Worm (Caenorhabditis elegans) whole organism, L2 larva: ENCODE measurements around the gene F10G7.10.
A peak's percentile ranks its signal among the peaks of the same experiment; 100 is the strongest.

ENCODE experiments used
- C34F6.9 ChIP-seq: fragments of 150-350 bp; optimal IDR thresholded peaks from 2 replicates; lab custom pipeline; 2014; ENCODE audit warnings: missing biosample characterization, missing genetic modification characterization
- F13H6.1 ChIP-seq: sonication (generic microtip); optimal IDR thresholded peaks from 2 replicates; lab custom pipeline; 2016; ENCODE audit warnings: missing genetic modification characterization, missing compliant biosample characterization
- R02D3.7 ChIP-seq: fragments of 150-350 bp; optimal IDR thresholded peaks from 2 replicates; lab custom pipeline; 2014; ENCODE audit warnings: missing biosample characterization, missing genetic modification characterization
- Y55F3AM.14 ChIP-seq: fragments of 200-800 bp; sonication (Bioruptor generic); optimal IDR thresholded peaks from 2 replicates; lab custom pipeline; 2018; ENCODE audit warnings: mild to moderate bottlenecking, missing genetic modification characterization, missing compliant biosample characterization
- alr-1 ChIP-seq: fragments of 150-350 bp; optimal IDR thresholded peaks from 2 replicates; lab custom pipeline; 2014; ENCODE audit warnings: missing biosample characterization, missing genetic modification characterization
- blmp-1 ChIP-seq: sonication (generic microtip); optimal IDR thresholded peaks from 2 replicates; lab custom pipeline; 2017; ENCODE audit warnings: missing genetic modification characterization, mild to moderate bottlenecking, missing compliant biosample characterization, antibody characterized with exemption, moderate library complexity; ENCODE audit not compliant: insufficient read depth
- ceh-82 ChIP-seq: fragments of 150-350 bp; optimal IDR thresholded peaks from 2 replicates; lab custom pipeline; 2014; ENCODE audit warnings: missing biosample characterization, missing genetic modification characterization
- crh-2 ChIP-seq: sonication (generic microtip); optimal IDR thresholded peaks from 2 replicates; lab custom pipeline; 2017; ENCODE audit warnings: missing biosample characterization, missing genetic modification characterization
- dmd-4 ChIP-seq: sonication (generic microtip); optimal IDR thresholded peaks from 2 replicates; lab custom pipeline; 2017; ENCODE audit warnings: missing biosample characterization, missing genetic modification characterization
- egl-27 ChIP-seq: sonication (generic microtip); optimal IDR thresholded peaks from 3 replicates; lab custom pipeline; 2017; ENCODE audit warnings: missing biosample characterization, missing genetic modification reagents, missing genetic modification characterization
- fos-1 ChIP-seq: fragments of 150-350 bp; optimal IDR thresholded peaks from 2 replicates; lab custom pipeline; 2014; ENCODE audit warnings: missing biosample characterization, missing genetic modification characterization
- gmeb-1 ChIP-seq: fragments of 150-350 bp; optimal IDR thresholded peaks from 2 replicates; lab custom pipeline; 2014; ENCODE audit warnings: missing biosample characterization, missing genetic modification characterization
- lin-13 ChIP-seq: fragments of 150-350 bp; optimal IDR thresholded peaks from 2 replicates; lab custom pipeline; 2014; ENCODE audit warnings: missing biosample characterization, missing genetic modification reagents, missing genetic modification characterization
- lsy-2 ChIP-seq, 2 experiments: fragments of 150-350 bp in 1 of 2; sonication (generic microtip) in 1 of 2; optimal IDR thresholded peaks; 2 replicates each; lab custom pipeline; 2014 to 2017; ENCODE audit warnings: missing biosample characterization in 2 of 2, missing genetic modification characterization in 2 of 2
- mab-5 ChIP-seq: fragments of 150-350 bp; optimal IDR thresholded peaks from 2 replicates; lab custom pipeline; 2014; ENCODE audit warnings: missing biosample characterization, missing genetic modification characterization
- mdl-1 ChIP-seq, 2 experiments: fragments of 150-350 bp in 1 of 2; sonication (generic microtip) in 1 of 2; optimal IDR thresholded peaks; 2 replicates each; lab custom pipeline; 2017; ENCODE audit warnings: missing biosample characterization in 2 of 2, missing genetic modification characterization in 2 of 2
- nhr-12 ChIP-seq: fragments of 150-350 bp; optimal IDR thresholded peaks from 2 replicates; lab custom pipeline; 2014; ENCODE audit warnings: missing biosample characterization, missing genetic modification characterization
- nhr-129 ChIP-seq: fragments of 150-350 bp; optimal IDR thresholded peaks from 2 replicates; lab custom pipeline; 2014; ENCODE audit warnings: missing biosample characterization, missing genetic modification characterization
- nhr-21 ChIP-seq: fragments of 150-350 bp; optimal IDR thresholded peaks from 2 replicates; lab custom pipeline; 2014; ENCODE audit warnings: missing biosample characterization, missing genetic modification characterization
- nhr-23 ChIP-seq: fragments of 150-350 bp; optimal IDR thresholded peaks from 2 replicates; lab custom pipeline; 2014; ENCODE audit warnings: missing biosample characterization, missing genetic modification reagents, missing genetic modification characterization
- nhr-25 ChIP-seq: fragments of 150-350 bp; sonication (generic microtip); optimal IDR thresholded peaks from 3 replicates; lab custom pipeline; 2014; ENCODE audit warnings: missing biosample characterization, missing genetic modification characterization
- peb-1 ChIP-seq: fragments of 150-350 bp; optimal IDR thresholded peaks from 2 replicates; lab custom pipeline; 2014; ENCODE audit warnings: missing biosample characterization, missing genetic modification characterization
- sem-4 ChIP-seq: fragments of 150-350 bp; optimal IDR thresholded peaks from 2 replicates; lab custom pipeline; 2014; ENCODE audit warnings: missing biosample characterization, missing genetic modification reagents, missing genetic modification characterization
- sma-3 ChIP-seq: sonication (generic microtip); optimal IDR thresholded peaks from 2 replicates; lab custom pipeline; 2016; ENCODE audit warnings: missing genetic modification reagents, missing genetic modification characterization, missing compliant biosample characterization
- sma-9 ChIP-seq, 2 experiments: fragments of 150-350 bp in 1 of 2; sonication (generic microtip) in 1 of 2; optimal IDR thresholded peaks; 2 replicates each; lab custom pipeline; 2014 to 2016; ENCODE audit warnings: missing genetic modification characterization in 2 of 2, mild to moderate bottlenecking in 1 of 2, missing biosample characterization in 1 of 2, missing compliant biosample characterization in 1 of 2, missing genetic modification reagents in 1 of 2, moderate library complexity in 1 of 2
- snpc-4 ChIP-seq: fragments of 150-350 bp; optimal IDR thresholded peaks from 2 replicates; lab custom pipeline; 2014; ENCODE audit warnings: missing biosample characterization, missing genetic modification characterization
- unc-39 ChIP-seq: fragments of 150-350 bp; optimal IDR thresholded peaks from 2 replicates; lab custom pipeline; 2014; ENCODE audit warnings: missing biosample characterization, missing genetic modification characterization
- unc-55 ChIP-seq: fragments of 150-350 bp; sonication (generic microtip); optimal IDR thresholded peaks from 3 replicates; lab custom pipeline; 2014; ENCODE audit warnings: missing biosample characterization, missing genetic modification reagents, missing genetic modification characterization
- unc-62 ChIP-seq: fragments of 150-350 bp; optimal IDR thresholded peaks from 2 replicates; lab custom pipeline; 2014; ENCODE audit warnings: missing biosample characterization, missing genetic modification reagents, missing genetic modification characterization
- zag-1 ChIP-seq: fragments of 150-350 bp; optimal IDR thresholded peaks from 2 replicates; lab custom pipeline; 2014; ENCODE audit warnings: missing biosample characterization, missing genetic modification characterization
- ztf-1 ChIP-seq: fragments of 200-800 bp; sonication (Bioruptor generic); conservative IDR thresholded peaks from 2 replicates; pipeline ENCODE4 v1.3.6; 2022; ENCODE audit warnings: missing genetic modification characterization, missing compliant biosample characterization
- ztf-4 ChIP-seq: fragments of 150-350 bp; optimal IDR thresholded peaks from 2 replicates; lab custom pipeline; 2014; ENCODE audit warnings: missing biosample characterization, missing genetic modification characterization

Gene F10G7.10

ce11 chrII:4728687-4729086 lies 2.6 kb upstream of the F10G7.10 start:
- TF ChIP-seq nhr-129 (peak; percentile 72), C34F6.9 (tag; lab: Kevin White, UChicago) (peak; percentile 46), F13H6.1 (tag; lab: Kevin White, UChicago) (peak; percentile 65), sma-9 (GFP tag; optimal IDR thresholded peaks at IDR 0.05; lab: Kevin White, UChicago) (peak; percentile 65), sma-9 (tag; optimal IDR thresholded peaks at IDR 0.05; lab: Kevin White, UChicago) (no peak), fos-1 (tag; lab: Kevin White, UChicago) (peak; percentile 95), lin-13 (GFP tag; lab: Kevin White, UChicago) (no peak), Y55F3AM.14 (GFP tag; lab: Kevin White, UChicago) (no peak), lsy-2 (tag; optimal IDR thresholded peaks at IDR 0.05; lab: Kevin White, UChicago) (peak in 1 of 2 experiments; percentile 61), crh-2 (tag; lab: Kevin White, UChicago) (peak; percentile 76), peb-1 (no peak), alr-1 (tag; lab: Kevin White, UChicago) (no peak), sma-3 (peak; percentile 3)

ce11 chrII:4727769-4728168 lies 1.7 kb upstream of the F10G7.10 start, which contains the start of gene ttr-41:
ttr-41 (minus strand) TSS chrII:4727869.
- TF ChIP-seq sma-3 (no peak), mab-5 (no peak), unc-55 (GFP tag; lab: Kevin White, UChicago) (no peak), nhr-23 (no peak), R02D3.7 (no peak), mdl-1 (tag; optimal IDR thresholded peaks at IDR 0.05; lab: Kevin White, UChicago) (no peak), gmeb-1 (tag; lab: Kevin White, UChicago) (no peak), sma-9 (GFP tag; optimal IDR thresholded peaks at IDR 0.05; lab: Kevin White, UChicago) (no peak), sma-9 (tag; optimal IDR thresholded peaks at IDR 0.05; lab: Kevin White, UChicago) (no peak), nhr-12 (tag; lab: Kevin White, UChicago) (no peak), sem-4 (tag; lab: Kevin White, UChicago) (no peak), dmd-4 (tag; lab: Kevin White, UChicago) (no peak), ztf-1 (GFP tag; lab: Robert Waterston, UW) (no peak), lsy-2 (tag; optimal IDR thresholded peaks at IDR 0.05; lab: Kevin White, UChicago) (no peak), unc-39 (tag; lab: Kevin White, UChicago) (no peak), unc-62 (GFP tag; lab: Kevin White, UChicago) (no peak)
- TF ChIP-seq, all 48 proteins: peak for 0

ce11 chrII:4726750-4727384 lies 803 bp upstream of the F10G7.10 start:
- no peak for TF ChIP-seq nhr-21 (tag; lab: Kevin White, UChicago)
- TF ChIP-seq ztf-1 (GFP tag; lab: Robert Waterston, UW): no peak
- no peak for TF ChIP-seq ceh-82 (tag; lab: Kevin White, UChicago)
- TF ChIP-seq snpc-4 (tag; lab: Kevin White, UChicago): no peak
- no peak for TF ChIP-seq blmp-1 (tag; lab: Kevin White, UChicago)
- no peak for TF ChIP-seq unc-62 (GFP tag; lab: Kevin White, UChicago)
- no peak for TF ChIP-seq dmd-4 (tag; lab: Kevin White, UChicago)
- no peak for TF ChIP-seq ztf-4 (tag; lab: Kevin White, UChicago)
- TF ChIP-seq crh-2 (tag; lab: Kevin White, UChicago): no peak

ce11 chrII:4715676-4716075 lies 10.4 kb downstream of the F10G7.10 start, which contains the start of gene F41C3.8:
F41C3.8 (plus strand) TSS chrII:4716046.
- TF ChIP-seq nhr-25 (tag; lab: Kevin White, UChicago) (no peak), crh-2 (tag; lab: Kevin White, UChicago) (peak; percentile 15), ztf-4 (tag; lab: Kevin White, UChicago) (no peak), fos-1 (tag; lab: Kevin White, UChicago) (peak; percentile 66), zag-1 (tag; lab: Kevin White, UChicago) (no peak), nhr-129 (peak; percentile 17), nhr-12 (tag; lab: Kevin White, UChicago) (no peak), blmp-1 (tag; lab: Kevin White, UChicago) (no peak), snpc-4 (tag; lab: Kevin White, UChicago) (no peak), F13H6.1 (tag; lab: Kevin White, UChicago) (peak; percentile 29), egl-27 (tag; lab: Kevin White, UChicago) (no peak)
- TF ChIP-seq, all 48 proteins: peak for 4
